Fruit fly (Drosophila melanogaster) Kc167 (cell line): ENCODE results near the gene CG17260.

Source experiments
- Myc ChIP-seq: fragments of >200 bp; optimal IDR thresholded peaks from 2 replicates; lab custom pipeline; 2017; ENCODE audit warnings: missing external identifiers
- Sin3A ChIP-seq: fragments of >200 bp; optimal IDR thresholded peaks from 2 replicates; lab custom pipeline; 2018; ENCODE audit warnings: missing external identifiers
- h ChIP-seq: fragments of >200 bp; optimal IDR thresholded peaks from 3 replicates; lab custom pipeline; 2018; ENCODE audit warnings: missing external identifiers
- insv ChIP-seq: fragments of >200 bp; optimal IDR thresholded peaks from 3 replicates; lab custom pipeline; 2018; ENCODE audit warnings: missing external identifiers
- psq ChIP-seq: fragments of >200 bp; optimal IDR thresholded peaks from 2 replicates; lab custom pipeline; 2017; ENCODE audit warnings: missing external identifiers
- ttk ChIP-seq: sonication (Bioruptor generic); optimal IDR thresholded peaks from 2 replicates; lab custom pipeline; 2017; ENCODE audit warnings: missing external identifiers

DNA sequence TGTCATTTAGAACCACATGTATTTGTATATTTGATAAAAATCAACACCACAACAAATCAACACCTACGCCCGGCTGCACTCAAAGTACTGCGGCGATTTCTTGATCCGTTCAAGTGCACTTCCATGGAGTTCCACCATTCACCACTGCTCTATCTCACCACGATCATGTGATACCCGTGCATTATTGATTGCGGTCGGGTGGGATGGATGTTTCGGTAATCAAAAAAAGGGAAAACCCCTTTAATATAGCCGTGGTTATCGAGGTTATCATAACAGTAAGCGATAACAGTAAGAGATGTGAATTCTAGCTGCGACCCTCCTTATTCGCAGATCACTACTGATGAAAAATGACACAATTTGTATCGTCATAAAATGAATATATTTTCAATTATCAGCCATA, 18.8 kb upstream of the CG17260 start, which contains the start of the genes CG17224 and CG17264:
- TF ChIP-seq h (lab: Kevin White, UChicago) (no peak), Myc (lab: Kevin White, UChicago) (no peak), psq (lab: Kevin White, UChicago) (no peak), Sin3A (no peak), insv (lab: Kevin White, UChicago) (no peak), ttk (lab: Kevin White, UChicago) (no peak)
